Worm (Caenorhabditis elegans): Measurements from ENCODE around the gene hsp-3.

The hsp-3 gene

ce11 chrX:6088718-6089117, 3.2 kb downstream of the hsp-3 start (continued):
- TF ChIP-seq ceh-44 (GFP tag; IDR thresholded peaks at IDR 0.05) (no peak), arid-1 (GFP tag; conservative IDR thresholded peaks at IDR 0.05) (no peak), fos-1 (tag; optimal IDR thresholded peaks at IDR 0.05) (no peak), vab-7 (GFP tag; IDR thresholded peaks at IDR 0.05) (0 out of 2 replicates have a peak, but pooled peaks have one; percentile 25), mes-2 (tag; optimal IDR thresholded peaks at IDR 0.05; ENCODE audit: poor library complexity, severe bottlenecking) (peak; percentile 59), hlh-11 (tag; optimal IDR thresholded peaks at IDR 0.05) (peak; percentile 47), egl-43 (GFP tag; IDR thresholded peaks at IDR 0.05) (no peak), Y105C5A.15 (GFP tag; IDR thresholded peaks at IDR 0.05) (no peak), dmd-6 (GFP tag; IDR thresholded peaks at IDR 0.05) (peak; percentile 26), nhr-77 (tag; optimal IDR thresholded peaks at IDR 0.05) (peak; percentile 45), sdz-12 (GFP tag; optimal IDR thresholded peaks at IDR 0.05) (no peak), saeg-2 (GFP tag; IDR thresholded peaks at IDR 0.05) (no peak), zfp-2 (tag; optimal IDR thresholded peaks at IDR 0.05) (no peak), hif-1 (tag; optimal IDR thresholded peaks at IDR 0.05) (no peak), aha-1 (tag) (peak; percentile 45), D1046.2 (GFP tag; IDR thresholded peaks at IDR 0.05) (no peak), hmg-1.1 (GFP tag; IDR thresholded peaks at IDR 0.05) (no peak), zfp-3 (GFP tag; conservative IDR thresholded peaks at IDR 0.05) (peak; percentile 61; the same call in 1 of the 2 replicates), hlh-30 (tag; optimal IDR thresholded peaks at IDR 0.05; ENCODE audit: insufficient read depth) (no peak), nhr-111 (GFP tag; optimal IDR thresholded peaks at IDR 0.05) (no peak), cey-2 (tag; optimal IDR thresholded peaks at IDR 0.05; ENCODE audit: borderline replicate concordance, insufficient read depth) (no peak), R02D3.7 (tag; optimal IDR thresholded peaks at IDR 0.05) (no peak), duxl-1 (tag; optimal IDR thresholded peaks at IDR 0.05; ENCODE audit: poor library complexity) (peak; percentile 71)

ce11 chrX:6087676-6088075, 4.2 kb downstream of the hsp-3 start, which contains the start of gene C45B2.8:
Gene C45B2.8, plus strand, starts transcription at chrX:6087976.
- TF ChIP-seq zfp-3 (GFP tag; conservative IDR thresholded peaks at IDR 0.05), result no peak
- TF ChIP-seq ZK337.2 (GFP tag; IDR thresholded peaks at IDR 0.05), result no peak
- TF ChIP-seq Y75B8A.6 (GFP tag; IDR thresholded peaks at IDR 0.05), result no peak
- no peak for TF ChIP-seq nhr-237 (tag; optimal IDR thresholded peaks at IDR 0.05)
- TF ChIP-seq hlh-30 (tag; optimal IDR thresholded peaks at IDR 0.05; ENCODE audit: insufficient read depth), result no peak
- TF ChIP-seq Y48G9A.11 (GFP tag; IDR thresholded peaks at IDR 0.05), result no peak
- TF ChIP-seq Y5F2A.4 (GFP tag; optimal IDR thresholded peaks at IDR 0.05), result no peak
- no peak for TF ChIP-seq dmd-8 (GFP tag; IDR thresholded peaks at IDR 0.05)
- TF ChIP-seq gei-8 (GFP tag; optimal IDR thresholded peaks at IDR 0.05), result no peak

ce11 chrX:6085824-6086223, 6.1 kb downstream of the hsp-3 start, which contains the start of gene C45B2.1:
Gene C45B2.1, plus strand, starts transcription at chrX:6086124.
- TF ChIP-seq dpl-1 (GFP tag; optimal IDR thresholded peaks at IDR 0.05) (no peak), mxl-3 (GFP tag; optimal IDR thresholded peaks at IDR 0.05) (no peak), fkh-10 (GFP tag; optimal IDR thresholded peaks at IDR 0.05) (no peak), hif-1 (tag; optimal IDR thresholded peaks at IDR 0.05) (no peak), aly-2 (tag; optimal IDR thresholded peaks at IDR 0.05) (no peak), lin-38 (GFP tag; IDR thresholded peaks at IDR 0.05) (no peak), attf-4 (tag; optimal IDR thresholded peaks at IDR 0.05) (no peak), nhr-25 (tag; optimal IDR thresholded peaks at IDR 0.05; ENCODE audit: borderline replicate concordance, insufficient read depth) (no peak), daf-12 (tag; optimal IDR thresholded peaks at IDR 0.05) (no peak), lin-39 (tag; optimal IDR thresholded peaks at IDR 0.05) (no peak)
